Fruit fly (Drosophila melanogaster) whole organism, pupa: ENCODE data around the gene CG8034.
A peak's percentile ranks its signal among the peaks of the same experiment; 100 is the strongest.

Experiments used
- CG10348 ChIP-seq: fragments of 200-800 bp; sonication (Bioruptor generic); IDR thresholded peaks from 2 replicates; pipeline ENCODE4 v1.3.6; 2022; ENCODE audit warnings: missing biosample characterization, missing genetic modification characterization
- CG12605 ChIP-seq: fragments of 200-800 bp; sonication (Bioruptor generic); IDR thresholded peaks from 2 replicates; pipeline ENCODE4 v1.3.6; 2022; ENCODE audit warnings: missing biosample characterization, missing genetic modification characterization
- CG13204 ChIP-seq: fragments of 200-800 bp; sonication (Bioruptor generic); optimal IDR thresholded peaks from 2 replicates; lab custom pipeline; 2018; ENCODE audit warnings: missing biosample characterization, mild to moderate bottlenecking, missing genetic modification characterization, moderate library complexity
- CG14655 ChIP-seq: fragments of 200-800 bp; sonication (Bioruptor generic); optimal IDR thresholded peaks from 3 replicates; lab custom pipeline; 2017; ENCODE audit warnings: mild to moderate bottlenecking, missing biosample characterization, missing genetic modification reagents, missing genetic modification characterization
- CG15710 ChIP-seq: fragments of 200-800 bp; sonication (Bioruptor generic); optimal IDR thresholded peaks from 2 replicates; lab custom pipeline; 2018; ENCODE audit warnings: missing biosample characterization, mild to moderate bottlenecking, missing genetic modification characterization, moderate library complexity
- CG17806 ChIP-seq: fragments of 200-800 bp; sonication (Bioruptor generic); optimal IDR thresholded peaks from 2 replicates; lab custom pipeline; 2018; ENCODE audit warnings: missing biosample characterization, mild to moderate bottlenecking, missing genetic modification characterization, moderate library complexity
- CG32121 ChIP-seq: fragments of 200-800 bp; sonication (Bioruptor generic); IDR thresholded peaks from 2 replicates; pipeline ENCODE4 v1.3.6; 2022; ENCODE audit warnings: missing biosample characterization, missing genetic modification characterization
- CG34367 ChIP-seq: fragments of 200-800 bp; sonication (Bioruptor generic); optimal IDR thresholded peaks from 2 replicates; lab custom pipeline; 2018; ENCODE audit warnings: missing biosample characterization, mild to moderate bottlenecking, missing genetic modification characterization
- CG4496 ChIP-seq: fragments of 200-800 bp; sonication (Bioruptor generic); IDR thresholded peaks from 3 replicates; pipeline ENCODE4 v1.3.6; 2022; ENCODE audit warnings: missing biosample characterization, missing genetic modification characterization
- CG8159 ChIP-seq: fragments of 200-800 bp; sonication (Bioruptor generic); optimal IDR thresholded peaks from 3 replicates; lab custom pipeline; 2018; ENCODE audit warnings: missing biosample characterization, mild to moderate bottlenecking, missing genetic modification characterization, moderate library complexity
- CG8301 ChIP-seq: fragments of 200-800 bp; sonication (Bioruptor generic); optimal IDR thresholded peaks from 2 replicates; lab custom pipeline; 2018; ENCODE audit warnings: missing biosample characterization, mild to moderate bottlenecking, missing genetic modification characterization
- CG9948 ChIP-seq: fragments of 200-800 bp; sonication (Bioruptor generic); optimal IDR thresholded peaks from 2 replicates; lab custom pipeline; 2018; ENCODE audit warnings: missing biosample characterization, mild to moderate bottlenecking, missing genetic modification characterization, moderate library complexity
- D1 ChIP-seq: fragments of 200-800 bp; sonication (Bioruptor generic); optimal IDR thresholded peaks from 2 replicates; lab custom pipeline; 2018; ENCODE audit warnings: missing biosample characterization, mild to moderate bottlenecking, missing genetic modification characterization, moderate library complexity
- EcR ChIP-seq: fragments of 200-800 bp; sonication (Bioruptor generic); optimal IDR thresholded peaks from 3 replicates; lab custom pipeline; 2019; ENCODE audit warnings: missing biosample characterization, missing genetic modification characterization, mild to moderate bottlenecking, moderate library complexity, missing genetic modification reagents
- Ets98B ChIP-seq: fragments of 200-800 bp; sonication (Bioruptor generic); IDR thresholded peaks from 2 replicates; pipeline ENCODE4 v1.3.6; 2022; ENCODE audit warnings: missing biosample characterization, missing genetic modification characterization
- Pif1A ChIP-seq: fragments of 200-800 bp; sonication (Bioruptor generic); optimal IDR thresholded peaks from 3 replicates; lab custom pipeline; 2016; ENCODE audit warnings: missing biosample characterization, missing genetic modification characterization
- Pif1B ChIP-seq: fragments of 200-800 bp; sonication (Bioruptor generic); optimal IDR thresholded peaks from 3 replicates; lab custom pipeline; 2016; ENCODE audit warnings: missing biosample characterization, missing genetic modification characterization
- Snoo ChIP-seq: fragments of 200-800 bp; sonication (Bioruptor generic); optimal IDR thresholded peaks from 3 replicates; lab custom pipeline; 2017; ENCODE audit warnings: missing biosample characterization, mild to moderate bottlenecking, missing genetic modification characterization, inconsistent platforms
- fd96Ca ChIP-seq: fragments of 200-800 bp; sonication (Bioruptor generic); IDR thresholded peaks from 3 replicates; pipeline ENCODE4 v1.3.6; 2022; ENCODE audit warnings: missing biosample characterization, missing genetic modification characterization
- gl ChIP-seq: fragments of 200-800 bp; sonication (Bioruptor generic); optimal IDR thresholded peaks from 2 replicates; lab custom pipeline; 2018; ENCODE audit warnings: missing biosample characterization, mild to moderate bottlenecking, missing genetic modification characterization
- rn ChIP-seq: fragments of 200-800 bp; sonication (Bioruptor generic); IDR thresholded peaks from 2 replicates; pipeline ENCODE4 v1.3.6; 2022; ENCODE audit warnings: missing biosample characterization, missing genetic modification characterization

CG8034 gene

DNA sequence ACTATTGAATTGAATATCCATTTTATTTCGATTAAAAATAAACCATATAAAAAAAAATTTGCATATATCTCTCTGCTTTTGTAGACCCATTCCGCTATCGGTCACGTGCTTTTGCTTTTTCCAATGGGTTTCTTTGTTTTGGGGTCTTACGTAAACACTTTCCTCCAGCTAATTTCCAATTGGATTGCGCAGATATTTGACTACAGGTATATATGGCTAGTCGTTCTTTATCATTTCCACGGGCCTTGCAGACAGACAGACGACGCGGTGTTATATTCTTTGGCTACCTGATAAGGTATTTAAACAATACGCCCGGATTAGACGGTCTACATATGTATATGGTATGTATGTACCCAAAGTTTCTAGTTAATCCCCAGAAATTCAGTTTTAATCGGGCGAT, 4.6 kb downstream of the CG8034 start:
- TF ChIP-seq CG14655 = no peak
- no peak for TF ChIP-seq CG9948 (tag; lab: Kevin White, UChicago)
- no peak for TF ChIP-seq rn (GFP tag; lab: Robert Waterston, UW)
- no peak for TF ChIP-seq CG15710
- no peak for TF ChIP-seq gl (tag; lab: Kevin White, UChicago)

DNA sequence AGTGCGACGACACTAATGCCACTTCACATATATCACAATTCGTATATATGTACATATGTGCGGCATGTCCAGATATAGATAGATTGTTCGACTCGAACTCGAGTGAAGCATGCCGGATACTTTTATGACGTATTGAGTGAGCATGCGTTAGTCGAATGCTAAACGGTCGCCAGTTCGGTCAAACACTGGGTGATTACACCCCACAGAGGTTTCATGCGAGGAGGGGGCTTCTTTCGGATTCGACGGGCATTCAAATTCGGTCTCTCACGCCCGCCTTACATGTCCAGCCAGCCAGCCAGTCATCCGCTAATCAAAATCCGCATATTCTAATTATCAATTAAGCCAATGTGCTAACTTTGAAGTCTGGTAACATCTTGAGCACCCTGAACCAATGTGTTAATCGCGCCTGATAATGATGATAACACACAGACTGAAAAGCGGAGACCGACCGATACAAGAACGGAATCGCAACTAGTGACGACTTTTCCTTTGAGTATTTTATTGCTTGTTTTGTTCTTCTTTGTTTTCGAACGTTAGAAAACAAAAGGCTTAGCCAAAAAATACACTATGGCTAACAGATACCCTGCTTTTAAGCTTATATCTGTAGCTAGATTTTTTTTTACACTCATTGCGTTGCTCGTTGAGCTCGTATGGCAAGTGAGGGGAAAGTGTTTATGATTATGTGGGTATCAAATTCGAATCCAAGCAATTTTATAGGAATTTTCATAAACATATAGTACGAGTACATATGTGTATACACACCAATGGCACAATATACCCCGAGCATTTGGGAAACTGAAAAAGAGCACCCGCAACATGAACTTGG, 6.0 kb downstream of the CG8034 start:
- TF ChIP-seq CG8159 (no peak), CG15710 (no peak), D1 (tag; lab: Kevin White, UChicago) (no peak), CG9948 (tag; lab: Kevin White, UChicago) (no peak), rn (GFP tag; lab: Robert Waterston, UW) (no peak), CG10348 (GFP tag; lab: Robert Waterston, UW) (no peak), CG4496 (no peak), CG14655 (no peak), fd96Ca (GFP tag; lab: Robert Waterston, UW) (no peak), CG17806 (tag; lab: Kevin White, UChicago) (no peak), CG12605 (GFP tag; lab: Robert Waterston, UW) (no peak)

DNA sequence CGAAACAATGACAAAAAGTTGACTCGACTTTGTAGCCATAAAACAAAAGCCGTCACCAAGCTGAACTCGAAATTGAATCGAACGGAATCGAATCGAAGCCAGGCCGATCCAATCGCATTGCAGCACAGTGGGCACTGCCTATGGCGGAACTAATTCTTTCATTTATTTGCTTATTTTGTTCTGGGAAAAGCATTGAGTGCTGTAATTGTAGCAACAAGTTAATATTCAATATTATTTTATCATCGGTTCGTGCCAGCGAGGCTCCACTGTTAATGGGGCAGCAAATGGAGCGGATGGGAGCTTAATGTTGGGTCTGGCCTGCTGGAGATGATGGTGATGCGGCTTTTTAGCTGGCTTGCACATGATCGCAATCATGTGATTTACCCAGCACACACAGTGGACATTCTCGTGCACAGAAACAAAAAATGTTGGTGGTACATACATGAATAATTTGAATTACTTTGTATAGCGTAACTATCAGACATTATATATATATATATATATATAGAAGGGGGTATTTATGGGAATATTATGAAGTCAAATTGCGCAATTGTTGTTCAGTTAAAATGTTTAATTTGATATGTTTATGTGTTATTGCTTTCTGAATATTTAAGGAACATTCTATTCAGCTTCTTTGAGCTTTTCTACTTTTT, 8.5 kb downstream of the CG8034 start:
- TF ChIP-seq CG15710 (peak; percentile 96), CG12605 (GFP tag; lab: Robert Waterston, UW) (peak; percentile 93), CG8301 (tag; lab: Kevin White, UChicago) (peak; percentile 92), fd96Ca (GFP tag; lab: Robert Waterston, UW) (peak; percentile 98), CG10348 (GFP tag; lab: Robert Waterston, UW) (peak; percentile 89), CG9948 (tag; lab: Kevin White, UChicago) (peak; percentile 89), gl (tag; lab: Kevin White, UChicago) (peak; percentile 93), CG13204 (GFP tag; lab: Kevin White, UChicago) (peak; percentile 94), rn (GFP tag; lab: Robert Waterston, UW) (peak; percentile 93), Pif1B (GFP tag; lab: Kevin White, UChicago) (peak; percentile 97), Pif1A (GFP tag; lab: Kevin White, UChicago) (peak; percentile 97), EcR (GFP tag; lab: Kevin White, UChicago) (peak; percentile 65), Snoo (peak; percentile 97), D1 (tag; lab: Kevin White, UChicago) (peak; percentile 50), CG17806 (tag; lab: Kevin White, UChicago) (peak; percentile 92), CG14655 (peak; percentile 89), CG32121 (GFP tag; lab: Robert Waterston, UW) (peak; percentile 96), Ets98B (GFP tag; lab: Robert Waterston, UW) (peak; percentile 97), CG4496 (peak; percentile 99), CG34367 (tag; lab: Kevin White, UChicago) (peak; percentile 93), CG8159 (peak; percentile 92)

DNA sequence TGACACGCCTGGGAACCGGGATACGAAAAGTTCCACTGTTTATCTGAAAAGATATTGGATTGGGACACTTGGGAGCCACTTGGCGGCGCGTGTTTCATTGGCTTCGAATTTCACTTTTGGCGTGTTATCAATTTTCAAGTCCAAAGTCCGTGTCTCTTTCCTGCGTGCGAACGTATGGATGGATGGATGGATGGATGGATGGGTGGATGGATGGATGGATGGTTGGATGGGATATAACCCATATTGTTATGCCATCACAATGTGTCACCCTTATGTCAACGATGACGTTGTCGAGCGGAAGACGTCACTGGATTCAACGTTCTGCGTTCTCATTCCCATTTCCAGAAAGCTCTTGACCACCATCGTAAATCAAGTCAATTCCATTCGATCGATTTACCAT, 10.2 kb downstream of the CG8034 start:
- TF ChIP-seq gl (tag; lab: Kevin White, UChicago) (no peak), CG8159 (no peak), rn (GFP tag; lab: Robert Waterston, UW) (no peak), CG10348 (GFP tag; lab: Robert Waterston, UW) (no peak)

DNA sequence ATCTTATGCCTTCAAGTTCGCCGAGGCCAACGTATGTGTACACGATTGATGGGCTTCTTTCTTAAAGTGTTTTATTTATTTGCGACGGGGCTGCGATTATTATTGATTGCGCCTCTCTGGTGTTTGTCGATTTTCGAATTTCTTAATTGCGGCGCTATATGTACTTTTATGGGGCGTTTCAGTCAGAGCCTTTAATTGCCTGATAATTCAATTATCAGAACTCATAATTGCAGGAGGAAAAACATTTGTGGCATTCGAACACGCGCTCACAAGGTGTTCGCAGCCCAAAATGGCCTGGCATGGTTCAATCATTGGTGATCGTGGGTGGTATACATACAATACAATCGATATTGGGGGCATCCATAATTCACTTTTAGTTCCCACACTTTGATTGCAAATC, 11.7 kb downstream of the CG8034 start:
- no peak for TF ChIP-seq Ets98B (GFP tag; lab: Robert Waterston, UW)
- no peak for TF ChIP-seq EcR (GFP tag; lab: Kevin White, UChicago)
- TF ChIP-seq CG17806 (tag; lab: Kevin White, UChicago) = no peak
- TF ChIP-seq CG14655 = no peak
- no peak for TF ChIP-seq Pif1B (GFP tag; lab: Kevin White, UChicago)
- no peak for TF ChIP-seq CG13204 (GFP tag; lab: Kevin White, UChicago)
- no peak for TF ChIP-seq CG9948 (tag; lab: Kevin White, UChicago)
- no peak for TF ChIP-seq gl (tag; lab: Kevin White, UChicago)
- TF ChIP-seq CG4496 = no peak
- TF ChIP-seq D1 (tag; lab: Kevin White, UChicago) = no peak
- no peak for TF ChIP-seq CG10348 (GFP tag; lab: Robert Waterston, UW)
- no peak for TF ChIP-seq CG8159
- no peak for TF ChIP-seq Snoo
- TF ChIP-seq Pif1A (GFP tag; lab: Kevin White, UChicago) = no peak
- no peak for TF ChIP-seq CG12605 (GFP tag; lab: Robert Waterston, UW)
- no peak for TF ChIP-seq CG34367 (tag; lab: Kevin White, UChicago)
- TF ChIP-seq, all 21 proteins: peak for 0

DNA sequence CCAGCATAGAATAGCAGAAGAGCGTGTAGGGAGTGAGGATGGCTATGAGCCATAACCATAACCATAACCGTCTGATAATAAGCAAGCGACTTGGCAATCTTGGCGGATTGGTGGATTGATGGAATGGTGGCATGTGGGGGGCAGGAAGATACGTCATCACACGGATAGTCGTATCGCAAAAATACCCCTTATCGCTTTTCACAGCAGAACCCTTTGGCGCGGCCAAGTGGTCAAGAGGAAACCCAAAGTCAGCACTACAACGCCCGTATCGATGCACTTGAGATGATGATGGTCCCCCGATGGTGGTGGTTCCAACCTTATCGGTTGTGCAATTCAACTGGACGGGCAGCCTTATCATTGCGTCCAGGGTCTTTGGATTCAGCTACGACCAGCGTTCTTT, 12.5 kb downstream of the CG8034 start:
- TF ChIP-seq EcR (GFP tag; lab: Kevin White, UChicago) (peak; percentile 35), rn (GFP tag; lab: Robert Waterston, UW) (no peak), D1 (tag; lab: Kevin White, UChicago) (no peak)
